Fruit fly (Drosophila melanogaster) whole organism, embryonic: ENCODE results near the gene CG13123.

Source experiments
- Atf-2 ChIP-seq: fragments of 200-800 bp; sonication (Bioruptor generic); optimal IDR thresholded peaks from 2 replicates; lab custom pipeline; 2016; ENCODE audit warnings: missing biosample characterization, missing genetic modification characterization
- Atf6 ChIP-seq: fragments of 200-800 bp; sonication (Bioruptor generic); IDR thresholded peaks from 2 replicates; pipeline ENCODE4 v1.3.6; 2022; ENCODE audit warnings: missing biosample characterization, missing genetic modification characterization
- CG10462 ChIP-seq: fragments of 200-800 bp; sonication (Bioruptor generic); optimal IDR thresholded peaks from 2 replicates; lab custom pipeline; 2016; ENCODE audit warnings: missing biosample characterization, missing genetic modification characterization
- CG12236 ChIP-seq: fragments of 200-800 bp; sonication (Bioruptor generic); optimal IDR thresholded peaks from 2 replicates; lab custom pipeline; 2016; ENCODE audit warnings: missing biosample characterization, missing genetic modification characterization
- CG12299 ChIP-seq: fragments of 200-800 bp; sonication (Bioruptor generic); optimal IDR thresholded peaks from 2 replicates; lab custom pipeline; 2018; ENCODE audit warnings: missing biosample characterization, mild to moderate bottlenecking, missing genetic modification characterization
- CG14441 ChIP-seq: fragments of 200-800 bp; sonication (Bioruptor generic); IDR thresholded peaks from 2 replicates; pipeline ENCODE4 v1.3.6; 2022; ENCODE audit warnings: missing biosample characterization, missing genetic modification characterization
- CG1529 ChIP-seq: fragments of 200-800 bp; sonication (Bioruptor generic); optimal IDR thresholded peaks from 3 replicates; lab custom pipeline; 2018; ENCODE audit warnings: missing biosample characterization, missing genetic modification characterization
- CG17359 ChIP-seq: fragments of 200-800 bp; sonication (Bioruptor generic); optimal IDR thresholded peaks from 3 replicates; lab custom pipeline; 2018; ENCODE audit warnings: missing biosample characterization, mild to moderate bottlenecking, missing genetic modification characterization, moderate library complexity
- CG1792 ChIP-seq: fragments of 200-800 bp; sonication (Bioruptor generic); optimal IDR thresholded peaks from 2 replicates; lab custom pipeline; 2016; ENCODE audit warnings: missing biosample characterization, missing genetic modification characterization
- CG2678 ChIP-seq: fragments of 200-800 bp; sonication (Bioruptor generic); optimal IDR thresholded peaks from 3 replicates; lab custom pipeline; 2019; ENCODE audit warnings: missing biosample characterization, mild to moderate bottlenecking, missing genetic modification characterization, moderate library complexity
- CG31388 ChIP-seq: fragments of 200-800 bp; sonication (Bioruptor generic); optimal IDR thresholded peaks from 2 replicates; lab custom pipeline; 2016; ENCODE audit warnings: missing biosample characterization, missing genetic modification characterization
- CG3163 ChIP-seq: fragments of 200-800 bp; sonication (Bioruptor generic); optimal IDR thresholded peaks from 3 replicates; lab custom pipeline; 2016; ENCODE audit warnings: missing biosample characterization, missing genetic modification characterization
- CG34422 ChIP-seq: fragments of 200-800 bp; sonication (Bioruptor generic); IDR thresholded peaks from 3 replicates; pipeline ENCODE4 v1.3.6; 2022; ENCODE audit warnings: missing biosample characterization, missing genetic modification characterization
- CG3726 ChIP-seq: fragments of 200-800 bp; sonication (Bioruptor generic); IDR thresholded peaks from 3 replicates; pipeline ENCODE4, ENCODE4 v1.3.6; 2022; ENCODE audit warnings: missing biosample characterization, missing genetic modification characterization
- CG3838 ChIP-seq: fragments of 200-800 bp; sonication (Bioruptor generic); optimal IDR thresholded peaks from 3 replicates; lab custom pipeline; 2016; ENCODE audit warnings: missing biosample characterization, missing genetic modification characterization
- CG4404 ChIP-seq: fragments of 200-800 bp; sonication (Bioruptor generic); IDR thresholded peaks from 2 replicates; pipeline ENCODE4 v1.3.6; 2022; ENCODE audit warnings: missing biosample characterization, missing genetic modification characterization
- CG4854 ChIP-seq: fragments of 200-800 bp; sonication (Bioruptor generic); optimal IDR thresholded peaks from 2 replicates; lab custom pipeline; 2016; ENCODE audit warnings: missing biosample characterization, missing genetic modification characterization, inconsistent platforms
- CG6654 ChIP-seq: fragments of 200-800 bp; sonication (Bioruptor generic); optimal IDR thresholded peaks from 2 replicates; lab custom pipeline; 2017; ENCODE audit warnings: missing biosample characterization, mild to moderate bottlenecking, missing genetic modification characterization
- CG7786 ChIP-seq: fragments of 200-800 bp; sonication (Bioruptor generic); optimal IDR thresholded peaks from 2 replicates; lab custom pipeline; 2016; ENCODE audit warnings: missing biosample characterization, missing genetic modification characterization
- CHES-1-like ChIP-seq: fragments of 200-800 bp; sonication (Bioruptor generic); optimal IDR thresholded peaks from 2 replicates; lab custom pipeline; 2016; ENCODE audit warnings: missing biosample characterization, missing genetic modification characterization
- CoRest ChIP-seq: fragments of 200-800 bp; sonication (Bioruptor generic); optimal IDR thresholded peaks from 3 replicates; lab custom pipeline; 2018; ENCODE audit warnings: missing biosample characterization, mild to moderate bottlenecking, missing genetic modification characterization, moderate library complexity
- D ChIP-seq, 2 experiments: fragments of 200-800 bp in 1 of 2; fragments of >200 bp in 1 of 2; sonication (Bioruptor generic) in 1 of 2; optimal IDR thresholded peaks; 2 replicates in 1 of 2; 3 replicates in 1 of 2; lab custom pipeline; 2017; ENCODE audit warnings: mild to moderate bottlenecking in 1 of 2, missing biosample characterization in 1 of 2, missing genetic modification characterization in 1 of 2, missing genetic modification reagents in 1 of 2
- Deaf1 ChIP-seq: fragments of 200-800 bp; optimal IDR thresholded peaks from 3 replicates; lab custom pipeline; 2019; ENCODE audit warnings: missing biosample characterization, mild to moderate bottlenecking, missing genetic modification characterization, moderate library complexity
- E2f1 ChIP-seq: fragments of 200-800 bp; sonication (Bioruptor generic); IDR thresholded peaks from 2 replicates; pipeline ENCODE4 v1.3.6; 2022; ENCODE audit warnings: missing biosample characterization, missing genetic modification characterization
- Eip74EF ChIP-seq, 2 experiments: fragments of 200-800 bp in 1 of 2; fragments of >200 bp in 1 of 2; sonication (Bioruptor generic) in 1 of 2; optimal IDR thresholded peaks; 2 replicates each; lab custom pipeline; 2017 to 2019; ENCODE audit warnings: missing biosample characterization in 2 of 2, missing genetic modification characterization in 2 of 2, mild to moderate bottlenecking in 1 of 2, moderate library complexity in 1 of 2
- HLH54F ChIP-seq: fragments of 200-800 bp; sonication (Bioruptor generic); optimal IDR thresholded peaks from 3 replicates; lab custom pipeline; 2016; ENCODE audit warnings: missing biosample characterization, missing genetic modification characterization
- MTF-1 ChIP-seq: fragments of 200-800 bp; sonication (Bioruptor generic); optimal IDR thresholded peaks from 2 replicates; lab custom pipeline; 2018; ENCODE audit warnings: missing biosample characterization, mild to moderate bottlenecking, missing genetic modification characterization, borderline replicate concordance
- Max ChIP-seq: fragments of 200-800 bp; sonication (Bioruptor generic); optimal IDR thresholded peaks from 2 replicates; lab custom pipeline; 2016; ENCODE audit warnings: missing biosample characterization, mild to moderate bottlenecking, missing genetic modification characterization
- chm ChIP-seq: fragments of 200-800 bp; sonication (Bioruptor generic); IDR thresholded peaks from 2 replicates; pipeline ENCODE4 v1.3.6; 2022; ENCODE audit warnings: missing biosample characterization, missing genetic modification characterization
- crp ChIP-seq, 2 experiments: fragments of 200-800 bp; sonication (Bioruptor generic); optimal IDR thresholded peaks; 2 replicates in 1 of 2; 3 replicates in 1 of 2; lab custom pipeline; 2017; ENCODE audit warnings: missing biosample characterization in 2 of 2, missing genetic modification characterization in 2 of 2, mild to moderate bottlenecking in 1 of 2, moderate library complexity in 1 of 2
- gcm2 ChIP-seq: fragments of 200-800 bp; sonication (Bioruptor generic); optimal IDR thresholded peaks from 2 replicates; lab custom pipeline; 2016; ENCODE audit warnings: missing biosample characterization, missing genetic modification characterization
- gem ChIP-seq: fragments of 200-800 bp; sonication (Bioruptor generic); optimal IDR thresholded peaks from 2 replicates; lab custom pipeline; 2019; ENCODE audit warnings: missing biosample characterization, mild to moderate bottlenecking, missing genetic modification characterization, moderate library complexity
- grn ChIP-seq: fragments of 200-800 bp; sonication (Bioruptor generic); optimal IDR thresholded peaks from 3 replicates; lab custom pipeline; 2017; ENCODE audit warnings: missing biosample characterization, missing genetic modification characterization
- gsb ChIP-seq: fragments of 200-800 bp; sonication (Bioruptor generic); IDR thresholded peaks from 2 replicates; pipeline ENCODE4 v1.3.6; 2022; ENCODE audit warnings: missing biosample characterization, missing genetic modification characterization
- gt ChIP-seq: fragments of 200-800 bp; sonication (Bioruptor generic); IDR thresholded peaks from 2 replicates; pipeline ENCODE4 v1.3.6; 2022; ENCODE audit warnings: missing biosample characterization, missing genetic modification characterization
- jigr1 ChIP-seq: fragments of 200-800 bp; sonication (Bioruptor generic); IDR thresholded peaks from 3 replicates; pipeline ENCODE4 v1.3.6; 2022; ENCODE audit warnings: missing biosample characterization, missing genetic modification characterization
- lilli ChIP-seq: fragments of 200-800 bp; sonication (Bioruptor generic); optimal IDR thresholded peaks from 3 replicates; lab custom pipeline; 2016; ENCODE audit warnings: missing biosample characterization, missing genetic modification characterization
- luna ChIP-seq: fragments of 200-800 bp; sonication (Bioruptor generic); optimal IDR thresholded peaks from 2 replicates; lab custom pipeline; 2016; ENCODE audit warnings: missing biosample characterization, missing genetic modification characterization
- mld ChIP-seq: fragments of 200-800 bp; sonication (Bioruptor generic); IDR thresholded peaks from 3 replicates; pipeline ENCODE4 v1.3.6; 2022; ENCODE audit warnings: missing biosample characterization, missing genetic modification characterization; ENCODE audit not compliant: partially characterized antibody
- nau ChIP-seq: fragments of 200-800 bp; sonication (Bioruptor generic); optimal IDR thresholded peaks from 3 replicates; lab custom pipeline; 2017; ENCODE audit warnings: missing biosample characterization, mild to moderate bottlenecking, missing genetic modification characterization, missing genetic modification reagents
- org-1 ChIP-seq: fragments of 200-800 bp; sonication (Bioruptor generic); optimal IDR thresholded peaks from 2 replicates; lab custom pipeline; 2017; ENCODE audit warnings: missing biosample characterization, missing genetic modification characterization
- p53 ChIP-seq: fragments of 200-800 bp; sonication (Bioruptor generic); optimal IDR thresholded peaks from 2 replicates; lab custom pipeline; 2016; ENCODE audit warnings: missing biosample characterization, missing genetic modification characterization
- pfk ChIP-seq: fragments of 200-800 bp; sonication (Bioruptor generic); optimal IDR thresholded peaks from 2 replicates; lab custom pipeline; 2018; ENCODE audit warnings: missing biosample characterization, mild to moderate bottlenecking, missing genetic modification characterization, moderate library complexity
- repo ChIP-seq: fragments of 200-800 bp; sonication (Bioruptor generic); optimal IDR thresholded peaks from 2 replicates; lab custom pipeline; 2016; ENCODE audit warnings: missing biosample characterization, missing genetic modification characterization
- rib ChIP-seq: fragments of 200-800 bp; sonication (Bioruptor generic); IDR thresholded peaks from 2 replicates; pipeline ENCODE4 v1.3.6; 2022; ENCODE audit warnings: missing biosample characterization, missing genetic modification characterization
- ro ChIP-seq: fragments of 200-800 bp; sonication (Bioruptor generic); IDR thresholded peaks from 2 replicates; pipeline ENCODE4 v1.3.6; 2022; ENCODE audit warnings: missing biosample characterization, missing genetic modification characterization
- sc ChIP-seq, 3 experiments: fragments of >200 bp in 2 of 3; fragments of 200-800 bp in 1 of 3; sonication (Bioruptor generic) in 1 of 3; optimal IDR thresholded peaks; 2 replicates in 2 of 3; 3 replicates in 1 of 3; lab custom pipeline; 2017; ENCODE audit warnings: mild to moderate bottlenecking in 1 of 3, missing biosample characterization in 1 of 3, missing genetic modification characterization in 1 of 3, missing genetic modification reagents in 1 of 3
- sens-2 ChIP-seq: fragments of 200-800 bp; sonication (Bioruptor generic); IDR thresholded peaks from 2 replicates; pipeline ENCODE4 v1.3.6; 2022; ENCODE audit warnings: missing biosample characterization, missing genetic modification characterization
- trem ChIP-seq: fragments of 200-800 bp; optimal IDR thresholded peaks from 3 replicates; lab custom pipeline; 2019; ENCODE audit warnings: missing biosample characterization, mild to moderate bottlenecking, missing genetic modification characterization, moderate library complexity

CG13123 gene

dm6 chr2L:9758856-9759255, 34.1 kb downstream of the CG13123 start (continued):
- TF ChIP-seq Atf6 (GFP tag; lab: Robert Waterston, UW) (peak; percentile 56; the same call in 1 of the 2 replicates), gsb (peak; percentile 48), gcm2 (GFP tag; lab: Kevin White, UChicago) (no peak), pfk (GFP tag; lab: Kevin White, UChicago) (no peak), CG6654 (GFP tag; lab: Kevin White, UChicago) (no peak), CG4854 (GFP tag; lab: Kevin White, UChicago) (no peak), sens-2 (0 out of 2 replicates have a peak, but pooled peaks have one; percentile 6), CG3163 (peak; percentile 27), sc (optimal IDR thresholded peaks at IDR 0.05; lab: Kevin White, UChicago) (no peak), sc (GFP tag; optimal IDR thresholded peaks at IDR 0.05; lab: Kevin White, UChicago) (no peak), CG4404 (GFP tag; lab: Robert Waterston, UW) (peak; percentile 42; the same call in 1 of the 2 replicates), CG14441 (GFP tag; lab: Robert Waterston, UW) (peak; percentile 72), CG7786 (GFP tag; lab: Kevin White, UChicago) (peak; percentile 52), repo (GFP tag; lab: Kevin White, UChicago) (no peak), Atf-2 (no peak), D (optimal IDR thresholded peaks at IDR 0.05; lab: Kevin White, UChicago) (no peak), D (GFP tag; optimal IDR thresholded peaks at IDR 0.05; lab: Kevin White, UChicago) (no peak), gem (tag; lab: Kevin White, UChicago) (peak; percentile 62), E2f1 (GFP tag; lab: Robert Waterston, UW) (peak; percentile 63), CG12299 (tag; lab: Kevin White, UChicago) (no peak), CG1792 (GFP tag; lab: Kevin White, UChicago) (no peak), CG34422 (GFP tag; lab: Robert Waterston, UW) (peak; percentile 70; the same call in 2 of the 3 replicates), MTF-1 (GFP tag; lab: Kevin White, UChicago) (peak; percentile 6), Deaf1 (tag; lab: Kevin White, UChicago) (peak; percentile 96), CG12236 (GFP tag; lab: Kevin White, UChicago) (no peak), ro (GFP tag; lab: Robert Waterston, UW) (no peak), CG2678 (peak; percentile 58), lilli (GFP tag; lab: Kevin White, UChicago) (peak; percentile 62), Max (no peak), grn (no peak), CG31388 (GFP tag; lab: Kevin White, UChicago) (no peak), CG1529 (no peak), CG3838 (GFP tag; lab: Kevin White, UChicago) (no peak), CG3726 (GFP tag; lab: Robert Waterston, UW) (no peak), gt (no peak), jigr1 (GFP tag; lab: Robert Waterston, UW) (0 out of 3 replicates have a peak, but pooled peaks have one; percentile 16), CG10462 (GFP tag; lab: Kevin White, UChicago) (no peak), mld (GFP tag; lab: Robert Waterston, UW) (peak; percentile 85), CoRest (tag; lab: Kevin White, UChicago) (peak; percentile 70)
- TF ChIP-seq, all 482 proteins: peak for 301

dm6 chr2L:9757990-9758814, 34.7 kb downstream of the CG13123 start, which contains the start of gene zf30C:
Gene zf30C, plus strand, starts transcription at chr2L:9758342.
- peak; percentile 47 for TF ChIP-seq rib
- TF ChIP-seq jigr1 (GFP tag; lab: Robert Waterston, UW): peak; percentile 74; the same call in 1 of the 3 replicates
- TF ChIP-seq p53 (GFP tag; lab: Kevin White, UChicago): peak; percentile 77
- peak; percentile 62 for TF ChIP-seq trem
- TF ChIP-seq crp (GFP tag; optimal IDR thresholded peaks at IDR 0.05; lab: Kevin White, UChicago): peak in 1 of 2 experiments; percentile 38
- TF ChIP-seq CG17359 (tag; lab: Kevin White, UChicago): peak; percentile 76
- no peak for TF ChIP-seq nau (GFP tag; lab: Kevin White, UChicago)
- TF ChIP-seq Eip74EF (GFP tag; optimal IDR thresholded peaks at IDR 0.05; lab: Kevin White, UChicago): peak in 1 of 2 experiments; percentile 57
- TF ChIP-seq CHES-1-like: peak; percentile 93
- peak; percentile 42 for TF ChIP-seq org-1 (GFP tag; lab: Kevin White, UChicago)
- peak; percentile 86; the same call in 2 of the 3 replicates for TF ChIP-seq CG3726 (GFP tag; lab: Robert Waterston, UW)
- peak; percentile 87 for TF ChIP-seq luna (GFP tag; lab: Kevin White, UChicago)
- peak; percentile 93 for TF ChIP-seq HLH54F
- TF ChIP-seq chm (GFP tag; lab: Robert Waterston, UW): peak; percentile 90
